Fruit fly (Drosophila melanogaster): ENCODE data around the gene CG31140.

Gene CG31140

DNA sequence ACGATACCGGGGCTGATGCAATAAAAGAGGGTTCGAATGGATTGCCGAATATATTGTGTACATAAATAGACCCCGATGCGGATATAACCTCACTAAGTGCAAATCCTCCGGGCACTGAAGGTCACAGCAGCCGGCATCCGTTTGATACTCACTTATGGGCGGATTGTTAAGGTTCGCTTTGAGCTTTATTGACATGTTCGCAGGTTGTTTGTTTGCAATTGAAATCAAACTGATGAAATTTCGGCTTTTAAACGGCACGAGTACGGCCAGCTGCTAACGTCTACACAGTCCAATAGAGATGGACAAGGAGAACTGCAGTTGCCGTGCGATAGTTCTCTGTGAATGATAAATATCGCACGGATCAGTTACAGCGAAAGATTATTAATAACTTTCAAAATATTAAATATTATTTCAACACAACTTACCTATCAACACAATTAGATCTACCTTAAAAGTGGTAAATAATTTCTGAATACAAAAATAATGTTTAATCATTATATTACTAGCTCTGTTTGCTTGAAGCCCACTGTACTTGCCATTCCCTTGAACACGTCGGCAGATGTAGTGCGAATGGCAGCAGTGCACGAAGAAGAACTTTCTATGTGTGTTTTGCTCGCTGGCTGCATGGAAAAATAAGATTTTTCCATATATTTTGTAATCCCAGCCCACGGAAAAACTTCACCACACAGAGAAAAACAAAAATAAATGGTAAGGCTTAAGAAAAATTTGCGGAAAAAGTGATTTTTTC lies 4.7 kb upstream of the CG31140 start, which contains the start of the genes GluProRS and AP-1sigma (continued):
- peak; percentile 94 for TF ChIP-seq H15 (GFP tag; IDR thresholded peaks at IDR 0.05)
- TF ChIP-seq ewg (GFP tag; optimal IDR thresholded peaks at IDR 0.05), result peak; percentile 79
- peak; percentile 97 for TF ChIP-seq CG17385 (GFP tag; optimal IDR thresholded peaks at IDR 0.05)
- TF ChIP-seq lmd (GFP tag; IDR thresholded peaks at IDR 0.05), result peak; percentile 97
- TF ChIP-seq Tbp (GFP tag; optimal IDR thresholded peaks at IDR 0.05), result no peak
- TF ChIP-seq tgo (GFP tag; IDR thresholded peaks at IDR 0.05), result peak; percentile 98
- TF ChIP-seq salm (tag; optimal IDR thresholded peaks at IDR 0.05), result peak; percentile 52
- no peak for TF ChIP-seq pros (GFP tag; optimal IDR thresholded peaks at IDR 0.05)
- peak; percentile 22 for TF ChIP-seq nom (GFP tag; optimal IDR thresholded peaks at IDR 0.05)
- TF ChIP-seq C15 (GFP tag; IDR thresholded peaks at IDR 0.05), result peak; percentile 88; the same call in 2 of the 3 replicates
- TF ChIP-seq CG11696 (GFP tag; IDR thresholded peaks at IDR 0.05), result peak; percentile 90
- TF ChIP-seq BtbVII (GFP tag; optimal IDR thresholded peaks at IDR 0.05), result peak; percentile 39
- peak; percentile 26 for TF ChIP-seq pfk (GFP tag; optimal IDR thresholded peaks at IDR 0.05)

DNA sequence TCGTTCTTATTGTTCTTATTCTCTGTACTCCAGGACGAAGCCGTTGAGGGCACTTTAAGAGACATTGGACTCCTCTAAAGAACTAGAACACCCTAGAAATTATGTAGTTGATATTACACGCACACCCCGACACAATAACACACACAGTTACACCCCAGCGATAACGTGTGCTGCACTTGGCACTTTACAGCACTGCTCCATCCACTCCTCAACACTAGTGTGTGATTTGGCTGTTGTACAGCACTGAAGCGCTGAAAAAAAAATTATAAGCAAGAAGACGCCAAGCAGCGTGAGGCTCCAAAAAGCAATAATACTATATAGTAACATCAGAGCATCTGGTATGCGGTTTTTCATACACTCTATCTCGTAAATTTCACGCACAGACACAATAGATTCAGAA lies 2.1 kb upstream of the CG31140 start:
- TF ChIP-seq Doc3 (GFP tag; IDR thresholded peaks at IDR 0.05; ENCODE audit: partially characterized antibody), result 0 out of 3 replicates have a peak, but pooled peaks have one; percentile 13
- no peak for TF ChIP-seq lmd (GFP tag; IDR thresholded peaks at IDR 0.05)
- TF ChIP-seq CG16813 (GFP tag; IDR thresholded peaks at IDR 0.05; ENCODE audit: partially characterized antibody), result peak; percentile 39; the same call in 1 of the 3 replicates
- TF ChIP-seq CG10267 (tag; optimal IDR thresholded peaks at IDR 0.05), result peak; percentile 47
- TF ChIP-seq CG8290 (GFP tag; optimal IDR thresholded peaks at IDR 0.05), result peak; percentile 36
- no peak for TF ChIP-seq CG8290 (tag; optimal IDR thresholded peaks at IDR 0.05)
- no peak for TF ChIP-seq ttk (GFP tag; IDR thresholded peaks at IDR 0.05)
- TF ChIP-seq CG7357 (GFP tag; IDR thresholded peaks at IDR 0.05), result no peak
- peak; percentile 99 for TF ChIP-seq stwl (tag; optimal IDR thresholded peaks at IDR 0.05)
- TF ChIP-seq Scr (GFP tag; IDR thresholded peaks at IDR 0.05; ENCODE audit: partially characterized antibody), result 0 out of 2 replicates have a peak, but pooled peaks have one; percentile 17
- TF ChIP-seq amos (GFP tag; IDR thresholded peaks at IDR 0.05; ENCODE audit: partially characterized antibody), result no peak; the same call in 1 of the 2 replicates
- 0 out of 3 replicates have a peak, but pooled peaks have one; percentile 8 for TF ChIP-seq gce (GFP tag; IDR thresholded peaks at IDR 0.05)
- no peak for TF ChIP-seq ken (GFP tag; IDR thresholded peaks at IDR 0.05)

DNA sequence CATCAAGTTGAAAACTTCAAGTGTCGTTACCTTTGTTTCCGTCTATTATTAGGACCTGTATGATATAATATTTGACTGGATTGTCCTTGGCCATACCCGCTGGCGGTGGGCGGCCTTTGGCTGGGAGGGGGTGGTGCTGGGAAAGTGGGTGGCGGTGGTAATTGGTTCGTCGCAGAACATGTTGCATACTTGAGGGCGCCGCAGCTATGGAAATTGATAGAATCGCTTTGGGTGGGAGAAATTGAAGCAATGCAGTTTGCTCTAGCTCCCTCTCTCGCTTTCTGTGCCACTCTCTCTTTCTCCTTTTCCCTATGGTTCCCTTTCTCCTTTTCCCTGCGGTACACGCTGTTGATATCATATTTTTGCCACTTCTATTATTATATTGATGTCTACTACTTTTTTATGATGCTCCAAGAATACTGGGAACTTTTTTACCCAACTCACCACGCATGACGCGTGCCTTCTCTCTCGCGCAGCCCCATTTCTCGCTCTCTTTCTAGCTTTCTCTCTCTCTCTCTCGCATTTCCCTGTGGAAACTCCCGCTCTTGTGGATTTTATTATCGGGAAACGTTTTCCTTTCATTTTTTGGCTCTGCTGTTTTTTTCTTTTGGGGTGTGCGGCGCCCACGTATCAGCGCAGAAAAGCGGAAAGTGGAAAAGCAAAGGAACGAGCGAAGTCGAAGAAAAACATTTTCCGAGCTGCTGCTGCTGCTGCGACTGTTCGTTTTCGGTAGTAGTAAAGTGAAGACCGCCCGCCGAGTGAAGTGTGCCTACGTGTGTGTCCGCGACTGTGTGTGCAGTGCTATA lies 2.1 kb downstream of the CG31140 start:
- TF ChIP-seq hkb (optimal IDR thresholded peaks at IDR 0.05), result no peak
- 0 out of 2 replicates have a peak, but pooled peaks have one; percentile 8 for TF ChIP-seq hkb (GFP tag; IDR thresholded peaks at IDR 0.05)
- peak; percentile 29; the same call in 1 of the 2 replicates for TF ChIP-seq Adf1 (GFP tag; IDR thresholded peaks at IDR 0.05)
- TF ChIP-seq sens (GFP tag), result peak; percentile 66
- TF ChIP-seq CG11696 (GFP tag; IDR thresholded peaks at IDR 0.05), result peak; percentile 57
- TF ChIP-seq scrt (GFP tag; optimal IDR thresholded peaks at IDR 0.05), result peak; percentile 74
- peak; percentile 55 for TF ChIP-seq Med (GFP tag)
- TF ChIP-seq onecut (GFP tag; IDR thresholded peaks at IDR 0.05), result peak; percentile 57; the same call in 1 of the 2 replicates
- TF ChIP-seq sr (GFP tag; IDR thresholded peaks at IDR 0.05), result peak; percentile 93
- TF ChIP-seq chinmo (GFP tag; IDR thresholded peaks at IDR 0.05; ENCODE audit: partially characterized antibody), result 0 out of 4 replicates have a peak, but pooled peaks have one; percentile 37
- TF ChIP-seq Trl (optimal IDR thresholded peaks at IDR 0.05), result peak; percentile 67 to 81
- no peak for TF ChIP-seq Trl (GFP tag; optimal IDR thresholded peaks at IDR 0.05)
- peak; percentile 76 for TF ChIP-seq ewg (GFP tag; optimal IDR thresholded peaks at IDR 0.05)
- peak; percentile 50 for TF ChIP-seq sqz (GFP tag; optimal IDR thresholded peaks at IDR 0.05)
- no peak for TF ChIP-seq CG12155 (GFP tag; optimal IDR thresholded peaks at IDR 0.05)
- 0 out of 3 replicates have a peak, but pooled peaks have one; percentile 6 for TF ChIP-seq so (GFP tag; IDR thresholded peaks at IDR 0.05)
- peak; percentile 36; the same call in 1 of the 2 replicates for TF ChIP-seq CG32767 (GFP tag; IDR thresholded peaks at IDR 0.05)
- TF ChIP-seq Tbp (GFP tag; optimal IDR thresholded peaks at IDR 0.05), result no peak
- 0 out of 2 replicates have a peak, but pooled peaks have one; percentile 18 for TF ChIP-seq danr (GFP tag; IDR thresholded peaks at IDR 0.05)
- TF ChIP-seq bigmax (GFP tag; optimal IDR thresholded peaks at IDR 0.05), result no peak
- TF ChIP-seq crc (GFP tag; optimal IDR thresholded peaks at IDR 0.05), result no peak
- no peak for TF ChIP-seq peb (GFP tag; IDR thresholded peaks at IDR 0.05)
- peak; percentile 70 for TF ChIP-seq CG15073 (GFP tag; optimal IDR thresholded peaks at IDR 0.05)
- peak; percentile 73 for TF ChIP-seq Deaf1 (tag; optimal IDR thresholded peaks at IDR 0.05)

All from whole organism, embryonic.